Worm (Caenorhabditis elegans): ENCODE data around the gene F53G2.1.

The F53G2.1 gene

DNA sequence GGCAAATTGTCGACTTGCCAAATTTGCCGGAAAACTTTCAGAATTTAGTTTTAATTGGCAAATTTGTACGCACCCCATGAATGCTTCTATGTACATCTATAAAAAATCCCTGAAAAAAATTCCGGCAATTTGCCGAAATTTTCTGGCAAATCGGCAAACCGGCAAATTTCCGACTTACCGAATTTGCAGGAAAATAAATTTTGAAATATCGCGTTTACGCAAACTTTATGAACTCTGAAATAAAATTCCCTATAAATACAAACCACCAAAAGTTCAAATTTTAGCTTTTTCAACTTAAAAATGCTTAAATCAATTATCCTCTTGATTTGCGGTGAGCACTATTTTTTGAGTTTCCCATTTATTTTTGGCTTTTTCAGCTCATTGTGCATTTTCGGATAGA lies 8.4 kb upstream of the F53G2.1 start, which contains the start of gene F53G2.3:
Gene F53G2.3 (plus strand): TSS at position 301 of the 400 bp plus-strand sequence.
- no peak for TF ChIP-seq ceh-24 (tag; optimal IDR thresholded peaks at IDR 0.05)
- TF ChIP-seq T23F11.4 (GFP tag; optimal IDR thresholded peaks at IDR 0.05), result no peak

DNA sequence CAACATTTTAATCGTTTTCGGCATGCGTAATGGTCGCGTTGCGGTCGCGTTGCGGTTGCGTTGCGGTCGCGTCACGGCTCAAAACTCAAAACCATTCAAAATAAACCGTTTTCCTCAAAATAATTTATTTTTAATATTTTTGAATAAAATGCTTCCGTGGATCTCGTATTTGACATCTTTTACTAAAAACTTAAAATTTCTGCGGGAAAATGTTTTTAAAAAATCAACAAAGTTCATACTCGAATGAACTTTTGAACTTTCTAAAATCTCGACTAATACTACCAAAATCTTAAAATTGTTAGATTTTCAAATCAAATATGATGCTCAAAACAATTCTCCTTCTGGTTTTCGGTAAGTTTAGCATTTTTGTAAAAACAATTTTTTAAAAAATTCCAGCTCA lies 6.9 kb upstream of the F53G2.1 start, which contains the start of gene F53G2.2:
Gene F53G2.2 (plus strand): TSS at position 301 of the 400 bp plus-strand sequence.
- TF ChIP-seq ceh-30 (tag; optimal IDR thresholded peaks at IDR 0.05), result no peak
- no peak for TF ChIP-seq pax-1 (tag; optimal IDR thresholded peaks at IDR 0.05)
- no peak for TF ChIP-seq unc-42 (tag; optimal IDR thresholded peaks at IDR 0.05)
- no peak for TF ChIP-seq fkh-10 (GFP tag; optimal IDR thresholded peaks at IDR 0.05)
- TF ChIP-seq hlh-13 (GFP tag; optimal IDR thresholded peaks at IDR 0.05), result no peak
- no peak for TF ChIP-seq che-1 (tag; optimal IDR thresholded peaks at IDR 0.05)
- no peak for TF ChIP-seq unc-86 (tag; optimal IDR thresholded peaks at IDR 0.05)
- no peak for TF ChIP-seq pag-3 (tag; optimal IDR thresholded peaks at IDR 0.05; ENCODE audit: borderline replicate concordance)
- no peak for TF ChIP-seq C38D4.7 (GFP tag; optimal IDR thresholded peaks at IDR 0.05)
- TF ChIP-seq gmeb-2 (tag; optimal IDR thresholded peaks at IDR 0.05), result no peak
- TF ChIP-seq K09A11.1 (tag; optimal IDR thresholded peaks at IDR 0.05; ENCODE audit: insufficient read depth), result no peak
- TF ChIP-seq ztf-16 (tag; optimal IDR thresholded peaks at IDR 0.05), result no peak
- no peak for TF ChIP-seq ceh-6 (GFP tag; optimal IDR thresholded peaks at IDR 0.05)
- TF ChIP-seq ceh-22 (tag; optimal IDR thresholded peaks at IDR 0.05), result no peak
- TF ChIP-seq hlh-8 (tag; optimal IDR thresholded peaks at IDR 0.05), result no peak
- no peak for TF ChIP-seq sdc-2 (tag; optimal IDR thresholded peaks at IDR 0.05)
- no peak for TF ChIP-seq npax-4 (tag; optimal IDR thresholded peaks at IDR 0.05)

DNA sequence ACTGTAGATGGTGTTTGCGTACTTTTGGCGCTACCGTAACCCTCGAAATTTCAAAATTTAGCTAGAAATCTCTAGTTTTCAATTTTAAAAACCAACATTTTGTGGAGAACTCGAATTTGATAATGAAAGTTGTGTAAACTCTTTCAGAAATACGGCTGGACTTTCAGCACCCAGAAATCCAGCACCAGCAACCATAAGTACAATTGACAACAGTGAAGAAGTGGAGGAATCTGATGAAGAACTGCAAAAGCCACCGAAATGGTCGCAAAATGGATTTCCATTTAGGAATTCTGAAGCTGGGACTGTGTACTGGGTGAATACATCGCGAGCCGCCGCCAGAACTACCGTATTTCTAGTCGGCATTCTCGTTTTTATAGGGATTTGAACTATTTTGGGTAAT lies 5.0 kb upstream of the F53G2.1 start, which contains the start of gene F53G2.13:
Gene F53G2.13 (plus strand): TSS at position 301 of the 400 bp plus-strand sequence.
- TF ChIP-seq K09A11.1 (tag; optimal IDR thresholded peaks at IDR 0.05; ENCODE audit: insufficient read depth) (no peak), pha-2 (tag; optimal IDR thresholded peaks at IDR 0.05) (no peak), ceh-6 (GFP tag; optimal IDR thresholded peaks at IDR 0.05) (no peak), tbx-2 (tag; optimal IDR thresholded peaks at IDR 0.05) (no peak), che-1 (tag; optimal IDR thresholded peaks at IDR 0.05) (no peak), rnt-1 (tag; optimal IDR thresholded peaks at IDR 0.05) (no peak), hlh-15 (tag; optimal IDR thresholded peaks at IDR 0.05) (no peak), ceh-9 (tag; optimal IDR thresholded peaks at IDR 0.05) (no peak), npax-4 (tag; optimal IDR thresholded peaks at IDR 0.05) (no peak), ref-2 (tag; optimal IDR thresholded peaks at IDR 0.05) (no peak), ceh-45 (GFP tag; IDR thresholded peaks at IDR 0.05) (no peak), ceh-2 (tag; optimal IDR thresholded peaks at IDR 0.05) (no peak), lin-11 (tag; optimal IDR thresholded peaks at IDR 0.05) (no peak), fkh-6 (tag; optimal IDR thresholded peaks at IDR 0.05) (no peak), elt-2 (tag; optimal IDR thresholded peaks at IDR 0.05) (no peak), hlh-30 (tag; optimal IDR thresholded peaks at IDR 0.05; ENCODE audit: insufficient read depth) (no peak), C08G9.2 (tag; optimal IDR thresholded peaks at IDR 0.05) (no peak), ceh-18 (tag; optimal IDR thresholded peaks at IDR 0.05) (no peak), ceh-30 (tag; optimal IDR thresholded peaks at IDR 0.05) (no peak)

DNA sequence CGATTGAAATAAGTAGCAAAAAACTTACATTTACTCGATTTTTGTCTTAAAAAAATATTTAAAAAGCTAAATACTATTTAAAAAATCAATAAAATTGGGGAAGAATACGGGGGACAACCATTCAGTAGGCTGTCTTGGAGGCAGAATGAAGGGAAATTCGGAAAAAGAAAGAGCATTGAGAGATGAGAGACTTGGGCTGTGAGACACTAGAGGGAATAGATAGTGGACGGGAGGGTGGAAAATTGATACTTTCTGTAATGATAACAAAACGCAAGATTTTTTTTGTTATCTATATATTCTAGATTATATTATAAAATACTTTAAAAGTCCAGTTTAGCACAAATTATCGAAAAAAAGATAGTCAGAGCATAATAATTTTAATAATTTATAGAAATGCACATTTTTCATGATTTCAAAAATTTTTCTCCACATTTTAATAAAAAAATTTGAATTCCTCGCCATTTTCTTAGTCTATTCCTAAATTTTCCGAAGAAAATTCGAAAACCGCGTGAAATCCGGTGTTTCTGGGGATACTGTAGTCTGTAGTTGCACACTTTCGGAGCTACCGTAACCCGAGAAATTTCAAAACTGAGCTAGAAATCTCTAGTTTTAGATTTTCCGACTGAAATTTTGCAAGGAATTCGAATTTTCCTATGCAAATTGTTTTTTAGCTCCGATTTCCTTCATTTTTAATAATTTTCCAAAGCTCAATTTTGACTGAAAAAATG lies 15.4 kb downstream of the F53G2.1 start:
- TF ChIP-seq lin-11 (tag; optimal IDR thresholded peaks at IDR 0.05) (no peak), gmeb-2 (tag; optimal IDR thresholded peaks at IDR 0.05) (no peak), elt-2 (tag; optimal IDR thresholded peaks at IDR 0.05) (peak; percentile 84), fkh-10 (GFP tag; optimal IDR thresholded peaks at IDR 0.05) (no peak), ceh-14 (tag; optimal IDR thresholded peaks at IDR 0.05) (no peak), sdc-2 (tag; optimal IDR thresholded peaks at IDR 0.05) (no peak)

Measured in whole organism, late embryonic.